Worm (Caenorhabditis elegans) whole organism, early embryonic: ENCODE data around the gene C09H10.9.

Experiments
- B0310.2 ChIP-seq: sonication (generic microtip); optimal IDR thresholded peaks from 2 replicates; lab custom pipeline; 2016; ENCODE audit warnings: mild to moderate bottlenecking, missing genetic modification characterization, missing compliant biosample characterization
- F13C5.2 ChIP-seq: sonication (generic microtip); optimal IDR thresholded peaks from 2 replicates; lab custom pipeline; 2017; ENCODE audit warnings: mild to moderate bottlenecking, missing genetic modification characterization, inconsistent platforms, missing compliant biosample characterization
- aly-1 ChIP-seq: sonication (generic microtip); optimal IDR thresholded peaks from 2 replicates; lab custom pipeline; 2016; ENCODE audit warnings: missing genetic modification characterization, missing compliant biosample characterization
- ama-1 ChIP-seq: fragments of 150-350 bp; optimal IDR thresholded peaks from 2 replicates; lab custom pipeline; 2014
- ceh-13 ChIP-seq: fragments of 200-800 bp; sonication (Bioruptor generic); optimal IDR thresholded peaks from 2 replicates; lab custom pipeline; 2018; ENCODE audit warnings: mild to moderate bottlenecking, missing genetic modification characterization, missing compliant biosample characterization
- ceh-36 ChIP-seq: sonication (generic microtip); optimal IDR thresholded peaks from 2 replicates; lab custom pipeline; 2016; ENCODE audit warnings: missing genetic modification characterization, inconsistent platforms, missing compliant biosample characterization
- ets-7 ChIP-seq: sonication (generic microtip); optimal IDR thresholded peaks from 2 replicates; lab custom pipeline; 2016; ENCODE audit warnings: missing genotype, missing genetic modification characterization, missing compliant biosample characterization
- flt-1 ChIP-seq: fragments of 200-800 bp; sonication (Bioruptor generic); IDR thresholded peaks from 2 replicates; pipeline ENCODE4 v1.3.6; 2022; ENCODE audit warnings: missing genetic modification characterization, missing compliant biosample characterization
- hmbx-1 ChIP-seq: sonication (generic microtip); optimal IDR thresholded peaks from 2 replicates; lab custom pipeline; 2016; ENCODE audit warnings: mild to moderate bottlenecking, missing genetic modification characterization, missing compliant biosample characterization
- hmg-4 ChIP-seq: fragments of 200-800 bp; sonication (Bioruptor generic); optimal IDR thresholded peaks from 2 replicates; lab custom pipeline; 2018; ENCODE audit warnings: mild to moderate bottlenecking, missing genetic modification characterization, missing compliant biosample characterization
- hnd-1 ChIP-seq: sonication (generic microtip); optimal IDR thresholded peaks from 2 replicates; lab custom pipeline; 2016; ENCODE audit warnings: missing genetic modification characterization, missing compliant biosample characterization
- pes-1 ChIP-seq: fragments of 200-800 bp; sonication (Bioruptor generic); IDR thresholded peaks from 2 replicates; pipeline ENCODE4 v1.3.6; 2022; ENCODE audit warnings: missing genetic modification reagents, missing genetic modification characterization, missing compliant biosample characterization
- scrt-1 ChIP-seq: fragments of 200-800 bp; sonication (Bioruptor generic); IDR thresholded peaks from 2 replicates; pipeline ENCODE4 v1.3.6; 2022; ENCODE audit warnings: missing genetic modification characterization, missing compliant biosample characterization
- sea-1 ChIP-seq: fragments of 200-800 bp; sonication (Bioruptor generic); conservative IDR thresholded peaks from 2 replicates; pipeline ENCODE4 v1.3.6; 2022; ENCODE audit warnings: missing genetic modification characterization, missing compliant biosample characterization
- tbx-11 ChIP-seq: fragments of 200-800 bp; sonication (Bioruptor generic); IDR thresholded peaks from 2 replicates; pipeline ENCODE4 v1.3.6; 2022; ENCODE audit warnings: missing genetic modification characterization, missing compliant biosample characterization
- tbx-37 ChIP-seq: fragments of 200-800 bp; sonication (Bioruptor generic); conservative IDR thresholded peaks from 2 replicates; pipeline ENCODE4 v1.3.6; 2022; ENCODE audit warnings: missing genetic modification reagents, missing genetic modification characterization, missing compliant biosample characterization
- tra-4 ChIP-seq: sonication (generic microtip); optimal IDR thresholded peaks from 2 replicates; lab custom pipeline; 2017; ENCODE audit warnings: missing genetic modification characterization, missing compliant biosample characterization

Gene C09H10.9

DNA sequence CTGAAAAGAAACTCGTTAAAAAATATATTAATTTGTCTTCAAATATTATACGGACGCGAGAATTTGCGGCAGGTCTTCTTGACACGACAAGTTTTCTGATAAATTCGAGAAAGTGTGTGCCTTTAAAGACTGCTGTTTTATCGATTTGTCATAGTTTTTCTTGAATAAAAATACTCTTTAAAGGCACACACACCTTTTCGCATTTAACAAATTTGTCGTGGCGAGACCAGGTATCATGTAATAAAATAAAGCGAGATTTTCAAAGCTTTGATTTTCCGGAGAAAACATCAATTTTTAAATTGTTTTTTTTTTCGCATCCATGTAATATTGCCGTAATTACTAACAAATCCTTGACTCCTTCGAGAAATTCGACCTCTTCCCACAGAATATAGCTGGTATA is 3.1 kb upstream of the C09H10.9 start:
- TF ChIP-seq B0310.2 (tag; lab: Kevin White, UChicago), result no peak
- TF ChIP-seq tbx-37 (GFP tag; lab: Robert Waterston, UW), result no peak
- TF ChIP-seq hnd-1 (tag; lab: Kevin White, UChicago), result no peak
- TF ChIP-seq sea-1, result no peak

DNA sequence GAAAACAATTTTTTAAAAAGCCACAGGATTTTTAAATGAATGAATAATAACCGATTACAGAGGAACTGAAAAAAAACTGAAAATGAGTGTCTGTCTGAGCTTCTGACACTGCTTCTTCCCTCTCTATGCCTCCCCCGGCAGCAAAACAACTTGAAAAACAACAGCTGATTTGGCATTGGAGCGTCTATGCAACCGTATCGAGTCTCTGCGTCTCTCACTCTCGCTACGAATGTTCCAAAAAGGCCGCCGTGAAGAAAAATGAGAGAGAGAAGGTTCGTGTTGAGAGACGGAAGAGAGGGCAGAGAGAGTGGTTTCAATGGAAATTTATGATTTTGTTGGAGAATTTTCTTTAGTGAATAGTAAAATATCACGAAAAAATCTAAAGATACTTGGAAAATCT is 1.2 kb upstream of the C09H10.9 start:
- TF ChIP-seq F13C5.2 (tag; lab: Kevin White, UChicago) (peak; percentile 10), flt-1 (GFP tag; lab: Robert Waterston, UW) (no peak), pes-1 (GFP tag; lab: Robert Waterston, UW) (no peak)

ce11 chrII:11103657-11104056 is 605 bp upstream of the C09H10.9 start, which contains the start of gene C09H10.5:
TSS of gene C09H10.5 (minus strand) at chrII:11103757.
- no peak for TF ChIP-seq F13C5.2 (tag; lab: Kevin White, UChicago)
- no peak for TF ChIP-seq tbx-37 (GFP tag; lab: Robert Waterston, UW)
- no peak for TF ChIP-seq pes-1 (GFP tag; lab: Robert Waterston, UW)
- no peak for TF ChIP-seq tbx-11 (GFP tag; lab: Robert Waterston, UW)
- no peak for TF ChIP-seq hmbx-1 (tag; lab: Kevin White, UChicago)
- TF ChIP-seq ceh-36 (tag; lab: Kevin White, UChicago), result no peak
- no peak for TF ChIP-seq sea-1
- TF ChIP-seq tra-4, result no peak
- TF ChIP-seq B0310.2 (tag; lab: Kevin White, UChicago), result no peak
- no peak for TF ChIP-seq ceh-13

DNA sequence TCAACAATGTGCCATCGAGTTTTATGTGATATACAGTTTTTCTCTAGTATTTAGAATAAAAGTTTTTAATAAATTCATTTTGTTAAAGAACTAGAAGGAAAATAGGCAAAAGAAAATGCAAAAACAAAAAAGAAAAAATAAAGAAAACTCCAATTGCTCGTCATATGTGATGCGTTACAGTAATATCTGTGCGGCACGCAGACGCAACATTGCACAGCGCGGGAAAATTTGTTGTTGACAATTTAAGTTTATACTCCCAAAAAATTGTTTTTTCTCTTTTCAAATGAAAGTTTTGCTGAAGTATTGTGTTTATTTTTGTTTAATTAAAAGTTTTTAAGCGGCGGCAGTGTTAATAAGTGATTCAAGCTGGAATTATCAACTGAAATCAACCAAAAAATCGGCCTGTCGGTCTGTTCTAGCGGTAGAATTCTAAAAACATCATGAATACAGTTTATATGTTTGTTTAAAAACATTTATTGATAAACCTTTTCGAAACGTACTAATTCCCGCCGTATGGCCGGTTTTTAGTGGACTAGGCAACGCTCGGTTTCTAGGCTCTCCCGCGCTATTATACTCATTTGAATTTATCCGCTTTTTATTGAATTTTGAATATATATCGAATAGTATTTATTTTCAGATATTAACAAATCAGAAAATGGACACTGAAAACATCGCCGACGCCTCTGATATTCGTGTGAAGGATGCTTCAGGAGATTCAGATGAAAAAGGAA is 1.9 kb downstream of the C09H10.9 start, which contains the start of gene nasp-1:
Gene nasp-1 (plus strand): TSS at position 632 of the 731 bp plus-strand sequence.
- TF ChIP-seq ama-1 (lab: Kevin White, UChicago), result no peak

ce11 chrII:11107828-11108227 is 3.6 kb downstream of the C09H10.9 start, which contains the start of gene apc-17:
TSS of gene apc-17 (plus strand) at chrII:11108128.
- TF ChIP-seq tra-4 (no peak), B0310.2 (tag; lab: Kevin White, UChicago) (no peak), hmbx-1 (tag; lab: Kevin White, UChicago) (no peak), sea-1 (no peak), hmg-4 (GFP tag; lab: Kevin White, UChicago) (no peak), flt-1 (GFP tag; lab: Robert Waterston, UW) (no peak)

ce11 chrII:11110419-11110818 is 6.2 kb downstream of the C09H10.9 start:
- TF ChIP-seq aly-1 (no peak), tbx-11 (GFP tag; lab: Robert Waterston, UW) (no peak), scrt-1 (GFP tag; lab: Robert Waterston, UW) (no peak), tra-4 (no peak), ets-7 (tag; lab: Kevin White, UChicago) (no peak), F13C5.2 (tag; lab: Kevin White, UChicago) (no peak), hmbx-1 (tag; lab: Kevin White, UChicago) (no peak), hnd-1 (tag; lab: Kevin White, UChicago) (no peak), hmg-4 (GFP tag; lab: Kevin White, UChicago) (no peak), flt-1 (GFP tag; lab: Robert Waterston, UW) (no peak), tbx-37 (GFP tag; lab: Robert Waterston, UW) (no peak), ama-1 (lab: Kevin White, UChicago) (no peak), ceh-36 (tag; lab: Kevin White, UChicago) (no peak), B0310.2 (tag; lab: Kevin White, UChicago) (no peak), sea-1 (no peak), ceh-13 (no peak), pes-1 (GFP tag; lab: Robert Waterston, UW) (no peak)

DNA sequence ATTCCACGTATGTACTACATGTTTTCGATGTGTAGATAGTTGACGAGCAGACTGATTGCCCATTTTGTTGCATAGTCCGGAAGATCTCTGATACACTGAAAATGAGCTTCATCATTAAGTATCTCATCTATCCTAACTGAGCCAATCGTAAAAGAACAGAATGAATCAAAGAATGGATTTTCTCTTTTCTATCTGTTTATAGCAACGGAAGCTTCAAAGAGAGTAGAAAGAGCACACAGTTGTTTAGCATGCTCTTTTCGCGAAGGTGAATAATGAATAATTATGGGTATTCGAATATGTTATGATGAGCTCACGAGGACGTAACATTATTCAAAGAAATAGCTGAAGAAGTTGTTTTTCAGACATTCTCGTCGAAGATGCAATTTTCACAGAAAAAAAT is 6.8 kb downstream of the C09H10.9 start, which contains the start of gene glb-4:
Gene glb-4 (minus strand): TSS at position 101 of the 400 bp plus-strand sequence.
- TF ChIP-seq hmbx-1 (tag; lab: Kevin White, UChicago) (no peak), sea-1 (no peak), ceh-13 (no peak), tra-4 (no peak), flt-1 (GFP tag; lab: Robert Waterston, UW) (no peak), ceh-36 (tag; lab: Kevin White, UChicago) (no peak), scrt-1 (GFP tag; lab: Robert Waterston, UW) (no peak), hnd-1 (tag; lab: Kevin White, UChicago) (no peak), tbx-11 (GFP tag; lab: Robert Waterston, UW) (no peak), pes-1 (GFP tag; lab: Robert Waterston, UW) (no peak), aly-1 (no peak), tbx-37 (GFP tag; lab: Robert Waterston, UW) (no peak), ets-7 (tag; lab: Kevin White, UChicago) (no peak), F13C5.2 (tag; lab: Kevin White, UChicago) (no peak)

- TF ChIP-seq pes-1 (GFP tag; lab: Robert Waterston, UW) (no peak), hnd-1 (tag; lab: Kevin White, UChicago) (no peak), ama-1 (lab: Kevin White, UChicago) (no peak), sea-1 (no peak)
These were observed 8.2 kb downstream of the C09H10.9 start, which contains the start of gene mat-2 for ce11 chrII:11112419-11112818. TSS of gene mat-2 (plus strand) at chrII:11112719.
